Fruit fly (Drosophila melanogaster): ENCODE results near the gene Acsx4.

Acsx4 gene

DNA sequence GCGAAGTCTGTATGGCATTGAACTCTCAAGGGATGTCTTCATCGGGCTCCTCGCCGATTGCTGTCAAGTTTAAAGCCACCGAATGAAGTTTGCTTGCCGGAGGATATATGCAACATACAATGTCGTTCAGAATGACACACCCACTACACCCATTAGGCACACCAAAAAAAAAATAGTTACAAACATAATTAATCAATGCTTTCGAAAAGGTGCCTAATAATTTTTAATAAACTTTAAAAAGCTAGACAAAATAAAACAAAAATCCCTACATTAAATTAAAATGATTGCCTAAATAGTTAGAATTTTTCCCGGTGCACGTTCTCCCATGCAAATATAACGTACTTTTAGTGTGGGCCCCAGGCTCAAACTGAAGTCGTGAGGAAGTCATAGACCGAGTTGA, 29.1 kb downstream of the Acsx4 start (continued):
- TF ChIP-seq Sox14 (GFP tag; optimal IDR thresholded peaks at IDR 0.05) (peak; percentile 3), esn (GFP tag; optimal IDR thresholded peaks at IDR 0.05) (no peak), CG9139 (GFP tag; optimal IDR thresholded peaks at IDR 0.05) (no peak), cyc (GFP tag; optimal IDR thresholded peaks at IDR 0.05) (no peak), CG6854 (GFP tag; optimal IDR thresholded peaks at IDR 0.05) (no peak), fd59A (GFP tag; optimal IDR thresholded peaks at IDR 0.05) (peak; percentile 13), Gug (GFP tag; IDR thresholded peaks at IDR 0.05) (no peak), CG8119 (GFP tag; IDR thresholded peaks at IDR 0.05) (no peak), CG10631 (GFP tag; optimal IDR thresholded peaks at IDR 0.05) (no peak)

- peak; percentile 73 for TF ChIP-seq dsx (GFP tag; optimal IDR thresholded peaks at IDR 0.05; ENCODE audit: poor library complexity, severe bottlenecking)
- TF ChIP-seq Hr39 (GFP tag; optimal IDR thresholded peaks at IDR 0.05) = no peak
- peak in 1 of 2 experiments; percentile 54 for TF ChIP-seq ss (GFP tag; optimal IDR thresholded peaks at IDR 0.05)
- peak; percentile 44 for TF ChIP-seq CG1621 (tag; optimal IDR thresholded peaks at IDR 0.05)
Measured at dm6 chr3R:19813217-19813616, 29.9 kb downstream of the Acsx4 start.

- TF ChIP-seq Eip75B (GFP tag; optimal IDR thresholded peaks at IDR 0.05) = no peak
- no peak for TF ChIP-seq CG8119 (GFP tag; IDR thresholded peaks at IDR 0.05)
- TF ChIP-seq acj6 (GFP tag; optimal IDR thresholded peaks at IDR 0.05) = no peak
- no peak for TF ChIP-seq CG6163 (GFP tag; IDR thresholded peaks at IDR 0.05)
- no peak for TF ChIP-seq topi (GFP tag; optimal IDR thresholded peaks at IDR 0.05)
- TF ChIP-seq Smox (GFP tag; optimal IDR thresholded peaks at IDR 0.05) = no peak
- no peak for TF ChIP-seq CG10631 (GFP tag; optimal IDR thresholded peaks at IDR 0.05)
- no peak for TF ChIP-seq CG6854 (GFP tag; optimal IDR thresholded peaks at IDR 0.05)
- no peak for TF ChIP-seq achi (GFP tag; optimal IDR thresholded peaks at IDR 0.05)
- TF ChIP-seq Gug (GFP tag; IDR thresholded peaks at IDR 0.05) = no peak
- no peak for TF ChIP-seq dac (GFP tag; optimal IDR thresholded peaks at IDR 0.05)
- TF ChIP-seq Hr4 (GFP tag; optimal IDR thresholded peaks at IDR 0.05) = no peak
- TF ChIP-seq CG11762 (GFP tag; optimal IDR thresholded peaks at IDR 0.05; ENCODE audit: insufficient read depth) = no peak
- no peak for TF ChIP-seq svp (GFP tag)
- no peak for TF ChIP-seq CG15336 (GFP tag; IDR thresholded peaks at IDR 0.05)
- TF ChIP-seq eg (GFP tag; IDR thresholded peaks at IDR 0.05) = no peak
Measured at dm6 chr3R:19816758-19817157, 33.4 kb downstream of the Acsx4 start.

DNA sequence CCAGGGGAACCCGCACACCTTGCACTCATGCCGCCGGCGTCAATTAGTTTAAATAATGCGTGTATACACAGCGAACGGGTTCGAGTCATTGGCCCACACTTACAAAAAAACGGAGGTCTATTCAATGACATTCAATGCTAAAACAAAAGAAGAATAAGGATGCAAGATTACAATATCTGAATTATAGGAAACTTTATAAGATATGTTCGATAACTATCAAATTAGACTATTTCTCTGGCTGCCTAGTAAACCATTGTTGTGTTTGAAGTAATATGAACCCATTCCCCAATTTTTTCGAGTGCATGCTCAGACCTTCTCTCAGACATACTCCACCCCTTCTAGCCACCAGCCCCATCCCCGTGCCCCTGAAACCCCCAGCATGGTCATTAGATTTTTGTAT, 37.7 kb downstream of the Acsx4 start:
- 0 out of 3 replicates have a peak, but pooled peaks have one; percentile 33 for TF ChIP-seq CG6163 (GFP tag; IDR thresholded peaks at IDR 0.05)
- TF ChIP-seq CG8119 (GFP tag; IDR thresholded peaks at IDR 0.05) = peak; percentile 42; the same call in 1 of the 3 replicates
- TF ChIP-seq eg (GFP tag; IDR thresholded peaks at IDR 0.05) = peak; percentile 61; the same call in 2 of the 3 replicates
- no peak for TF ChIP-seq Smox (GFP tag; optimal IDR thresholded peaks at IDR 0.05)
- TF ChIP-seq CG15336 (GFP tag; IDR thresholded peaks at IDR 0.05) = 0 out of 2 replicates have a peak, but pooled peaks have one; percentile 13
- no peak for TF ChIP-seq Blimp-1 (GFP tag; optimal IDR thresholded peaks at IDR 0.05)
- no peak for TF ChIP-seq CG6854 (GFP tag; optimal IDR thresholded peaks at IDR 0.05)
- no peak for TF ChIP-seq svp (GFP tag)
- TF ChIP-seq CG4318 (GFP tag; optimal IDR thresholded peaks at IDR 0.05) = peak; percentile 29
- TF ChIP-seq CG32006 (GFP tag; optimal IDR thresholded peaks at IDR 0.05) = peak; percentile 54
- peak; percentile 32 for TF ChIP-seq CG6276 (GFP tag; optimal IDR thresholded peaks at IDR 0.05)

DNA sequence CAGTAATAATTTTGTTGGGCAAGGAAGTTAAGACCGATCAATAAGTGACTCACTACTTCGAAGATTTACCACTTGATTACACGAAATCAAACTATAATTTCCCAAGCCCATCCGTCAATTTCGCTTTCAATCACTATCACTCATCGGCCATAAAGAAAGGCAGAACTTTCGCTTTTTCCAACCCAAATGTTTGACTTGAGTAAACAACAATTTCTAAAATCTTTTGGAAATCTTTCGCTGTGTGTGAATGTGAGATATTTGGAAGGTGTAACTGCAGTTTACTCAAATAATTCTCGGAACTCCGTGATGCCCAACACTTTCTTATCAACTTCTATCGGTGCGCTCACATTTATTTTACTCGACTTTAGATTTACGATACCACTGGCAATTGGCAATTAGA, 38.8 kb downstream of the Acsx4 start:
- TF ChIP-seq Blimp-1 (GFP tag; optimal IDR thresholded peaks at IDR 0.05) (no peak), fkh (GFP tag; optimal IDR thresholded peaks at IDR 0.05) (peak; percentile 13), Hr38 (GFP tag; optimal IDR thresholded peaks at IDR 0.05) (no peak), CG8632 (GFP tag; optimal IDR thresholded peaks at IDR 0.05) (no peak)

All from whole organism, prepupa.